Worm (Caenorhabditis elegans) whole organism, L2 larva: ENCODE results near the gene F53F8.5.
A peak's percentile ranks its signal among the peaks of the same experiment; 100 is the strongest.

Experiments used
- C34F6.9 ChIP-seq: fragments of 150-350 bp; optimal IDR thresholded peaks from 2 replicates; lab custom pipeline; 2014; ENCODE audit warnings: missing biosample characterization, missing genetic modification characterization
- F13H6.1 ChIP-seq: sonication (generic microtip); optimal IDR thresholded peaks from 2 replicates; lab custom pipeline; 2016; ENCODE audit warnings: missing genetic modification characterization, missing compliant biosample characterization
- Y55F3AM.14 ChIP-seq: fragments of 200-800 bp; sonication (Bioruptor generic); optimal IDR thresholded peaks from 2 replicates; lab custom pipeline; 2018; ENCODE audit warnings: mild to moderate bottlenecking, missing genetic modification characterization, missing compliant biosample characterization
- ZK546.5 ChIP-seq: sonication (generic microtip); optimal IDR thresholded peaks from 2 replicates; lab custom pipeline; 2017; ENCODE audit warnings: missing biosample characterization, missing genetic modification characterization
- aly-2 ChIP-seq: fragments of 150-350 bp; optimal IDR thresholded peaks from 2 replicates; lab custom pipeline; 2014; ENCODE audit warnings: missing biosample characterization, missing genetic modification characterization
- ama-1 ChIP-seq: fragments of 150-350 bp; optimal IDR thresholded peaks from 2 replicates; lab custom pipeline; 2018; ENCODE audit warnings: inconsistent platforms
- blmp-1 ChIP-seq: sonication (generic microtip); optimal IDR thresholded peaks from 2 replicates; lab custom pipeline; 2017; ENCODE audit warnings: missing genetic modification characterization, mild to moderate bottlenecking, missing compliant biosample characterization, antibody characterized with exemption, moderate library complexity; ENCODE audit not compliant: insufficient read depth
- ceh-16 ChIP-seq: fragments of 150-350 bp; optimal IDR thresholded peaks from 2 replicates; lab custom pipeline; 2014; ENCODE audit warnings: missing biosample characterization, missing genetic modification characterization
- ceh-82 ChIP-seq: fragments of 150-350 bp; optimal IDR thresholded peaks from 2 replicates; lab custom pipeline; 2014; ENCODE audit warnings: missing biosample characterization, missing genetic modification characterization
- crh-2 ChIP-seq: sonication (generic microtip); optimal IDR thresholded peaks from 2 replicates; lab custom pipeline; 2017; ENCODE audit warnings: missing biosample characterization, missing genetic modification characterization
- egl-27 ChIP-seq: sonication (generic microtip); optimal IDR thresholded peaks from 3 replicates; lab custom pipeline; 2017; ENCODE audit warnings: missing biosample characterization, missing genetic modification reagents, missing genetic modification characterization
- elt-1 ChIP-seq: fragments of 150-350 bp; optimal IDR thresholded peaks from 2 replicates; lab custom pipeline; 2014; ENCODE audit warnings: missing biosample characterization, missing genetic modification characterization
- elt-3 ChIP-seq: sonication (generic microtip); optimal IDR thresholded peaks from 2 replicates; lab custom pipeline; 2017; ENCODE audit warnings: missing biosample characterization, missing genetic modification characterization
- fos-1 ChIP-seq: fragments of 150-350 bp; optimal IDR thresholded peaks from 2 replicates; lab custom pipeline; 2014; ENCODE audit warnings: missing biosample characterization, missing genetic modification characterization
- lin-13 ChIP-seq: fragments of 150-350 bp; optimal IDR thresholded peaks from 2 replicates; lab custom pipeline; 2014; ENCODE audit warnings: missing biosample characterization, missing genetic modification reagents, missing genetic modification characterization
- lin-39 ChIP-seq: fragments of 150-350 bp; optimal IDR thresholded peaks from 2 replicates; lab custom pipeline; 2014; ENCODE audit warnings: missing biosample characterization, missing genetic modification reagents, missing genetic modification characterization
- lsy-2 ChIP-seq, 2 experiments: fragments of 150-350 bp in 1 of 2; sonication (generic microtip) in 1 of 2; optimal IDR thresholded peaks; 2 replicates each; lab custom pipeline; 2014 to 2017; ENCODE audit warnings: missing biosample characterization in 2 of 2, missing genetic modification characterization in 2 of 2
- mbf-1 ChIP-seq: sonication (generic microtip); optimal IDR thresholded peaks from 2 replicates; lab custom pipeline; 2017; ENCODE audit warnings: missing biosample characterization, missing genetic modification characterization
- mdl-1 ChIP-seq, 2 experiments: fragments of 150-350 bp in 1 of 2; sonication (generic microtip) in 1 of 2; optimal IDR thresholded peaks; 2 replicates each; lab custom pipeline; 2017; ENCODE audit warnings: missing biosample characterization in 2 of 2, missing genetic modification characterization in 2 of 2
- nhr-11 ChIP-seq: fragments of 150-350 bp; optimal IDR thresholded peaks from 2 replicates; lab custom pipeline; 2014; ENCODE audit warnings: missing biosample characterization, missing genetic modification characterization
- nhr-129 ChIP-seq: fragments of 150-350 bp; optimal IDR thresholded peaks from 2 replicates; lab custom pipeline; 2014; ENCODE audit warnings: missing biosample characterization, missing genetic modification characterization
- nhr-21 ChIP-seq: fragments of 150-350 bp; optimal IDR thresholded peaks from 2 replicates; lab custom pipeline; 2014; ENCODE audit warnings: missing biosample characterization, missing genetic modification characterization
- nhr-23 ChIP-seq: fragments of 150-350 bp; optimal IDR thresholded peaks from 2 replicates; lab custom pipeline; 2014; ENCODE audit warnings: missing biosample characterization, missing genetic modification reagents, missing genetic modification characterization
- nhr-237 ChIP-seq: fragments of 150-350 bp; optimal IDR thresholded peaks from 2 replicates; lab custom pipeline; 2014; ENCODE audit warnings: missing biosample characterization, missing genetic modification characterization
- nhr-25 ChIP-seq: fragments of 150-350 bp; sonication (generic microtip); optimal IDR thresholded peaks from 3 replicates; lab custom pipeline; 2014; ENCODE audit warnings: missing biosample characterization, missing genetic modification characterization
- nhr-6 ChIP-seq: fragments of 150-350 bp; optimal IDR thresholded peaks from 2 replicates; lab custom pipeline; 2014; ENCODE audit warnings: missing biosample characterization, missing genetic modification characterization
- peb-1 ChIP-seq: fragments of 150-350 bp; optimal IDR thresholded peaks from 2 replicates; lab custom pipeline; 2014; ENCODE audit warnings: missing biosample characterization, missing genetic modification characterization
- sem-4 ChIP-seq: fragments of 150-350 bp; optimal IDR thresholded peaks from 2 replicates; lab custom pipeline; 2014; ENCODE audit warnings: missing biosample characterization, missing genetic modification reagents, missing genetic modification characterization
- skn-1 ChIP-seq: sonication (generic microtip); optimal IDR thresholded peaks from 2 replicates; lab custom pipeline; 2017; ENCODE audit warnings: missing biosample characterization, missing genetic modification characterization
- sma-9 ChIP-seq, 2 experiments: fragments of 150-350 bp in 1 of 2; sonication (generic microtip) in 1 of 2; optimal IDR thresholded peaks; 2 replicates each; lab custom pipeline; 2014 to 2016; ENCODE audit warnings: missing genetic modification characterization in 2 of 2, mild to moderate bottlenecking in 1 of 2, missing biosample characterization in 1 of 2, missing compliant biosample characterization in 1 of 2, missing genetic modification reagents in 1 of 2, moderate library complexity in 1 of 2
- unc-39 ChIP-seq: fragments of 150-350 bp; optimal IDR thresholded peaks from 2 replicates; lab custom pipeline; 2014; ENCODE audit warnings: missing biosample characterization, missing genetic modification characterization
- unc-55 ChIP-seq: fragments of 150-350 bp; sonication (generic microtip); optimal IDR thresholded peaks from 3 replicates; lab custom pipeline; 2014; ENCODE audit warnings: missing biosample characterization, missing genetic modification reagents, missing genetic modification characterization
- ztf-1 ChIP-seq: fragments of 200-800 bp; sonication (Bioruptor generic); conservative IDR thresholded peaks from 2 replicates; pipeline ENCODE4 v1.3.6; 2022; ENCODE audit warnings: missing genetic modification characterization, missing compliant biosample characterization
- ztf-11 ChIP-seq: sonication (generic microtip); optimal IDR thresholded peaks from 2 replicates; lab custom pipeline; 2017; ENCODE audit warnings: missing biosample characterization, missing genetic modification characterization
- ztf-4 ChIP-seq: fragments of 150-350 bp; optimal IDR thresholded peaks from 2 replicates; lab custom pipeline; 2014; ENCODE audit warnings: missing biosample characterization, missing genetic modification characterization

F53F8.5 gene

DNA sequence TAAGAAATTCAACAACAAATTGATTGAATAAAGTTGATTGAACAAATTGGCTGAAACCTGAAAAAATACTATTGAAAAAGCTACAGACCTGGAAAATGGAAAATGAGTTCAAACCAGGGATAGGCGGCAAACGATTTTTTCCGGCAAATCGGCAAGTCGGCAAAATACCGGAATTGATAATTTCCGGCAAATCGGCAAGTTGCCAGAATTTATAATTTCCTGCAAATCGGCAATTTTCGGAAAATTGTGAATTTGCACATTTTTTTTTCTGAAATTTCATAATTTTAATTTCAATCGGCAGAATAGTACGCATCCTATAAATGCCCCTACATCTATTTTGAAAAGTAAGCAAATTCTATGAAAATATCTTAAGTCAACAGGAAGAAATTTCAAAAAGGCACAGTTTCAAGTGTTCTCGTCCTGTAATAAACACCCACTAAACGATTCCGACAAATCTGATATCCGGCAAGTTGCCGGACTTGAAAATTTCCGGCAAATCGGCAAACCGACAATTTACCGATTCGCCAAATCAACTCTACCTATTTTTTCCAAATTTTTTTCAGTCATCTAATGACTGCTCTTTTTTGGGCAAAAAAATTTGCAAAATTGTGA lies 13.1 kb upstream of the F53F8.5 start:
- TF ChIP-seq elt-3 (tag; lab: Kevin White, UChicago) (no peak), ama-1 (peak; percentile 12)
- TF ChIP-seq, all 48 proteins: peak for 1

DNA sequence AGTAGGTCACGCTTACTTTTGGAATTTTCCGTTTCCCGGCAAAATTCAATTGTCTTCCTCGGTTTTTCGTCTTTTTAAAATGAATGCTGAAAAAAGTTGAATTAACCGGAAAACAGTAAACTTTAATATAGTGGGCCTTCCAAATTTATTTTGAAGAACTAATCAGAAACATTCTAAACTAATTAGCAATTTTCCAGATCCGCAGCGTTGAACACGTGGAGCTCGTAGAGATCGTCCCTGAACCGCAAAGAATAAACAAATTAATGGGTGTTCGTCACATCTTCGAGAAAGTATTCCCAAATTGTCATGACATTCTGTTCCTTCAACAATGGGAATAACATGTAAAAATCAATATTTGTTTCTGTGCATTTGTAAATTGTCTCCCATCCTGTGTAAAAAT lies 12.4 kb upstream of the F53F8.5 start:
- no peak for TF ChIP-seq ceh-82 (tag; lab: Kevin White, UChicago)
- no peak for TF ChIP-seq ceh-16 (tag; lab: Kevin White, UChicago)
- peak; percentile 11 for TF ChIP-seq sem-4 (tag; lab: Kevin White, UChicago)
- no peak for TF ChIP-seq ztf-11 (tag; lab: Kevin White, UChicago)

DNA sequence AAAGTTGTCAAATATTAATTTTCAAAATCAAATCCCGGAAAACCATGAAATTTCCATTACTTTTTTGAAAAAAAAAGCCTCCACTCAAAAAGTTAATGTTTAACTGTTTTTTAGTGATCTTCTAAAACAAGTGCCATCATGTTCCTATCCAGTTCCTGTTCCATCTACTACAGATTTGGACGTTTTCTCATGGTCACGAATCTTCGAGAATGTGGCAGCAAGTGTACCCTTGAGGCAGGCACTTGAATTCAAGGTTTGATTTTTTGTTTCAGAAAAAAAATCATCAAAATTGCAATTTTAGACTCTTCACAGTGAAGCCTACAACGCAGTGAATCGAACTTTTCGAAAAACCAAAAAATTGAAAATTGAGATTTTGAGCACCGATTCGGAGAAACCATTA lies 10.7 kb upstream of the F53F8.5 start:
- no peak for TF ChIP-seq fos-1 (tag; lab: Kevin White, UChicago)
- TF ChIP-seq lin-13 (GFP tag; lab: Kevin White, UChicago) = no peak
- TF ChIP-seq lin-39 = no peak
- no peak for TF ChIP-seq egl-27 (tag; lab: Kevin White, UChicago)
- no peak for TF ChIP-seq ztf-1
- TF ChIP-seq nhr-6 (tag; lab: Kevin White, UChicago) = no peak
- TF ChIP-seq nhr-237 (tag; lab: Kevin White, UChicago) = no peak
- no peak for TF ChIP-seq peb-1 (tag; lab: Kevin White, UChicago)
- TF ChIP-seq lsy-2 (tag; optimal IDR thresholded peaks at IDR 0.05; lab: Kevin White, UChicago) = no peak
- TF ChIP-seq sem-4 (tag; lab: Kevin White, UChicago) = no peak
- TF ChIP-seq unc-39 (tag; lab: Kevin White, UChicago) = no peak
- no peak for TF ChIP-seq nhr-129 (tag; lab: Kevin White, UChicago)
- TF ChIP-seq ZK546.5 (tag; lab: Kevin White, UChicago) = no peak
- TF ChIP-seq mbf-1 (tag; lab: Kevin White, UChicago) = no peak
- TF ChIP-seq Y55F3AM.14 (GFP tag; lab: Kevin White, UChicago) = no peak

DNA sequence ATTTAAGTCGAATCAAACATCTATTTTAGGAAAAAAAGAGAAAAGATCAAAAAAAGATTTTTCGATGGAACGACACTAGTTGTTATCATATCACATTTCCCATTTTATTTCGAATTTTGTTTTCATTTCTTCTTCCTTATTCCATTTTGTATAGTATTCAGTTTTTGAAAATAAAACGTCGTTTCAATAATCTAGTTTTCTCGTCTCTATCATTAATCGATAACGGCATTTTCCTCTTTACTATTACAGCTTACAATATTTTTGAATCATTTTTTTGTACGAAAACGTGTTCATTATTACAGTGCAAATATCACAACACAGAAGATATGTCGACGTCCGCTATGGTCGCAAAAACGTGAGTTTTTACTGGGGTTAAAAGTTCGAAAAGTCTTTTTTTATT lies 9.8 kb upstream of the F53F8.5 start, which contains the start of gene Y44A6C.1:
Gene Y44A6C.1 (plus strand): TSS at position 301 of the 400 bp plus-strand sequence.
- TF ChIP-seq nhr-6 (tag; lab: Kevin White, UChicago) (no peak), blmp-1 (tag; lab: Kevin White, UChicago) (peak; percentile 73), mbf-1 (tag; lab: Kevin White, UChicago) (no peak), unc-55 (GFP tag; lab: Kevin White, UChicago) (no peak), egl-27 (tag; lab: Kevin White, UChicago) (no peak), ztf-4 (tag; lab: Kevin White, UChicago) (no peak), nhr-11 (tag; lab: Kevin White, UChicago) (no peak)

DNA sequence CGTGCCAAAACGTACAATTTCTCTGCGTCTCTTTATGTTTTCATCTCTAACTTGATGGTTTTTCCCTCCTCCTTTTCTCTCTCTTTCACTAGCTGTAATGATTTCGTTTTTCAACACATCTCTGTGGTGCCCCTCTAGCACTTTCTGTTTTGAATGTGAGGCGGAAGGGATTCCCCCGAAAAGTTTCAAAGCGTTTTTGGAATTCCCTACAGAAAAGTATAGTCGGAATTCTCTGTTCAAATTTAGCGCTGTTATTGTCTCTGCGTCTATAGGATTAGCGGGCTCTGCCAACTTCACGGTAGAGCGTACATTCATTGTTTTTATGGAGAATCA lies 9.1 kb upstream of the F53F8.5 start:
- TF ChIP-seq ztf-11 (tag; lab: Kevin White, UChicago) (no peak), nhr-21 (tag; lab: Kevin White, UChicago) (no peak), ama-1 (peak; percentile 88), sma-9 (GFP tag; optimal IDR thresholded peaks at IDR 0.05; lab: Kevin White, UChicago) (peak; percentile 75), sma-9 (tag; optimal IDR thresholded peaks at IDR 0.05; lab: Kevin White, UChicago) (no peak), blmp-1 (tag; lab: Kevin White, UChicago) (peak; percentile 14), nhr-6 (tag; lab: Kevin White, UChicago) (no peak), nhr-25 (tag; lab: Kevin White, UChicago) (peak; percentile 41), aly-2 (tag; lab: Kevin White, UChicago) (no peak), unc-55 (GFP tag; lab: Kevin White, UChicago) (peak; percentile 59), ceh-82 (tag; lab: Kevin White, UChicago) (no peak), nhr-129 (tag; lab: Kevin White, UChicago) (peak; percentile 92), crh-2 (peak; percentile 68), elt-1 (tag; lab: Kevin White, UChicago) (no peak), lsy-2 (tag; optimal IDR thresholded peaks at IDR 0.05; lab: Kevin White, UChicago) (peak in 1 of 2 experiments; percentile 71), ztf-4 (tag; lab: Kevin White, UChicago) (peak; percentile 85), nhr-23 (tag; lab: Kevin White, UChicago) (no peak), C34F6.9 (peak; percentile 82), lin-39 (no peak), mdl-1 (tag; optimal IDR thresholded peaks at IDR 0.05; lab: Kevin White, UChicago) (peak in 1 of 2 experiments; percentile 77), skn-1 (tag; lab: Kevin White, UChicago) (peak; percentile 21), F13H6.1 (tag; lab: Kevin White, UChicago) (peak; percentile 29)
